Worm (Caenorhabditis elegans) whole organism, L3 larva: ENCODE results near the gene nhl-3.
"Not testable (repeated sequence)": the region's sequence is repeated elsewhere in the genome, so short reads cannot be mapped to it uniquely, and the experiment has no call there.

ENCODE experiments used
- aly-2 ChIP-seq: fragments of 150-350 bp; optimal IDR thresholded peaks from 2 replicates; lab custom pipeline; 2014; ENCODE audit warnings: missing biosample characterization, missing genetic modification characterization
- ceh-16 ChIP-seq: sonication (generic microtip); optimal IDR thresholded peaks from 2 replicates; lab custom pipeline; 2017; ENCODE audit warnings: missing biosample characterization, missing genetic modification characterization
- ceh-28 ChIP-seq: fragments of 150-350 bp; optimal IDR thresholded peaks from 2 replicates; lab custom pipeline; 2014; ENCODE audit warnings: missing biosample characterization, missing genetic modification reagents, missing genetic modification characterization
- ceh-82 ChIP-seq: fragments of 150-350 bp; optimal IDR thresholded peaks from 2 replicates; lab custom pipeline; 2014; ENCODE audit warnings: missing biosample characterization, missing genetic modification characterization
- daf-12 ChIP-seq: fragments of 150-350 bp; optimal IDR thresholded peaks from 2 replicates; lab custom pipeline; 2014; ENCODE audit warnings: missing biosample characterization, missing genetic modification reagents, missing genetic modification characterization
- egl-27 ChIP-seq: sonication (generic microtip); optimal IDR thresholded peaks from 4 replicates; lab custom pipeline; 2017; ENCODE audit warnings: missing biosample characterization, missing genetic modification reagents, missing genetic modification characterization
- elt-1 ChIP-seq: fragments of 150-350 bp; optimal IDR thresholded peaks from 2 replicates; lab custom pipeline; 2014; ENCODE audit warnings: missing biosample characterization, missing genetic modification characterization
- elt-2 ChIP-seq: sonication (generic microtip); optimal IDR thresholded peaks from 2 replicates; lab custom pipeline; 2016; ENCODE audit warnings: missing genetic modification reagents, mild to moderate bottlenecking, missing genetic modification characterization, missing compliant biosample characterization
- elt-3 ChIP-seq, 3 experiments: fragments of 150-350 bp in 1 of 3; sonication (generic microtip) in 2 of 3; optimal IDR thresholded peaks; 2 replicates in 2 of 3; 4 replicates in 1 of 3; lab custom pipeline; 2014 to 2017; ENCODE audit warnings: missing biosample characterization in 3 of 3, missing genetic modification characterization in 3 of 3
- fkh-10 ChIP-seq: sonication (generic microtip); optimal IDR thresholded peaks from 2 replicates; lab custom pipeline; 2017; ENCODE audit warnings: missing biosample characterization, missing genetic modification reagents, missing genetic modification characterization
- hmg-11 ChIP-seq: sonication (generic microtip); optimal IDR thresholded peaks from 2 replicates; lab custom pipeline; 2016; ENCODE audit warnings: missing genetic modification characterization, missing compliant biosample characterization
- lin-15B ChIP-seq: fragments of 150-350 bp; optimal IDR thresholded peaks from 2 replicates; lab custom pipeline; 2014; ENCODE audit warnings: missing biosample characterization, missing genetic modification characterization
- lin-39 ChIP-seq: fragments of 150-350 bp; optimal IDR thresholded peaks from 2 replicates; lab custom pipeline; 2018; ENCODE audit warnings: missing biosample characterization, missing genetic modification reagents, missing genetic modification characterization
- lsy-12 ChIP-seq: sonication (generic microtip); optimal IDR thresholded peaks from 2 replicates; lab custom pipeline; 2016; ENCODE audit warnings: mild to moderate bottlenecking, missing genetic modification characterization, missing compliant biosample characterization
- mdl-1 ChIP-seq: fragments of 150-350 bp; optimal IDR thresholded peaks from 2 replicates; lab custom pipeline; 2014; ENCODE audit warnings: missing biosample characterization, missing genetic modification characterization
- nfya-1 ChIP-seq: sonication (generic microtip); optimal IDR thresholded peaks from 2 replicates; lab custom pipeline; 2017; ENCODE audit warnings: missing genetic modification characterization, mild to moderate bottlenecking, missing compliant biosample characterization, antibody characterized with exemption, moderate library complexity; ENCODE audit not compliant: insufficient read depth
- nhr-11 ChIP-seq: fragments of 150-350 bp; optimal IDR thresholded peaks from 2 replicates; lab custom pipeline; 2014; ENCODE audit warnings: missing biosample characterization, missing genetic modification characterization
- nhr-12 ChIP-seq: fragments of 150-350 bp; optimal IDR thresholded peaks from 2 replicates; lab custom pipeline; 2014; ENCODE audit warnings: missing biosample characterization, missing genetic modification characterization
- nhr-23 ChIP-seq: fragments of 150-350 bp; optimal IDR thresholded peaks from 2 replicates; lab custom pipeline; 2014; ENCODE audit warnings: missing biosample characterization, missing genetic modification reagents, missing genetic modification characterization
- nhr-237 ChIP-seq: fragments of 150-350 bp; optimal IDR thresholded peaks from 2 replicates; lab custom pipeline; 2014; ENCODE audit warnings: missing biosample characterization, missing genetic modification characterization
- nhr-25 ChIP-seq: sonication (generic microtip); optimal IDR thresholded peaks from 2 replicates; lab custom pipeline; 2017; ENCODE audit warnings: missing biosample characterization, missing genetic modification characterization
- nhr-28 ChIP-seq: fragments of 150-350 bp; optimal IDR thresholded peaks from 2 replicates; lab custom pipeline; 2014; ENCODE audit warnings: missing biosample characterization, missing genetic modification characterization
- nhr-76 ChIP-seq: fragments of 150-350 bp; sonication (generic microtip); optimal IDR thresholded peaks from 5 replicates; lab custom pipeline; 2014; ENCODE audit warnings: missing biosample characterization, missing genetic modification characterization
- nhr-77 ChIP-seq: fragments of 150-350 bp; optimal IDR thresholded peaks from 2 replicates; lab custom pipeline; 2014; ENCODE audit warnings: missing biosample characterization, missing genetic modification characterization
- pha-4 ChIP-seq: fragments of 150-350 bp; optimal IDR thresholded peaks from 2 replicates; lab custom pipeline; 2014; ENCODE audit warnings: missing biosample characterization, missing genetic modification reagents, missing genetic modification characterization
- pqm-1 ChIP-seq: fragments of 150-350 bp; optimal IDR thresholded peaks from 2 replicates; lab custom pipeline; 2017; ENCODE audit warnings: missing biosample characterization, missing genetic modification characterization, inconsistent platforms
- skn-1 ChIP-seq: fragments of 150-350 bp; optimal IDR thresholded peaks from 2 replicates; lab custom pipeline; 2014; ENCODE audit warnings: missing biosample characterization, missing genetic modification characterization
- snpc-4 ChIP-seq: fragments of 150-350 bp; optimal IDR thresholded peaks from 2 replicates; lab custom pipeline; 2014; ENCODE audit warnings: missing biosample characterization, missing genetic modification characterization
- unc-39 ChIP-seq: sonication (generic microtip); optimal IDR thresholded peaks from 4 replicates; lab custom pipeline; 2017; ENCODE audit warnings: missing biosample characterization, missing genetic modification characterization
- unc-62 ChIP-seq: fragments of 150-350 bp; sonication (generic microtip); optimal IDR thresholded peaks from 4 replicates; lab custom pipeline; 2014; ENCODE audit warnings: missing biosample characterization, missing genetic modification reagents, missing genetic modification characterization
- ztf-11 ChIP-seq: fragments of 150-350 bp; optimal IDR thresholded peaks from 2 replicates; lab custom pipeline; 2014; ENCODE audit warnings: missing biosample characterization, missing genetic modification characterization
- ztf-4 ChIP-seq: fragments of 150-350 bp; optimal IDR thresholded peaks from 2 replicates; lab custom pipeline; 2014; ENCODE audit warnings: missing biosample characterization, missing genetic modification characterization

The nhl-3 gene

DNA sequence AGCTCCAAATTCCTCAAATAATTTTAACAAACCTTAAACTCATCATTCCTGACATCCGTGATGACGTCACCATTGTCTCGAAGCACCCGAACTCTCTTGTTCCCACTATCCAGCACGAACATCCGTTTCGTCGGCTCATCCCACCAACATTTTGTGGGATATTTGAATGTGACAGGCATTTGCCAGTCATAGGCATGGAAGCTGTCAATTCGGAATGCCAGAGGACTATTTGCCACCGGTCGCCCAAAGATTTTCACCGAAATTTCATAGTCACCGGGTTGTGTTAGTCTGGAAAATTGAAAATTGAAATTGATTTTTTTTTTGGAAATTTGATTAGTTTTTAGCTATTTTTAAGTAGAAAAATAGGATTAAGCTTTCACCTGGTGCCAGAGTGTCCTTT is 5.2 kb downstream of the nhl-3 start:
- TF ChIP-seq nhr-76 (tag; lab: Kevin White, UChicago) (no peak), lin-15B (tag; lab: Kevin White, UChicago) (no peak), aly-2 (tag; lab: Kevin White, UChicago) (no peak), lsy-12 (tag; lab: Kevin White, UChicago) (no peak), nfya-1 (no peak), ztf-4 (tag; lab: Kevin White, UChicago) (no peak), nhr-12 (tag; lab: Kevin White, UChicago) (no peak), daf-12 (no peak), nhr-77 (tag; lab: Kevin White, UChicago) (no peak), egl-27 (tag; lab: Kevin White, UChicago) (no peak), ztf-11 (tag; lab: Kevin White, UChicago) (no peak), elt-3 (tag; optimal IDR thresholded peaks at IDR 0.05; lab: Kevin White, UChicago) (no peak), pha-4 (tag; lab: Kevin White, UChicago) (no peak), fkh-10 (no peak), ceh-16 (no peak), skn-1 (tag; lab: Kevin White, UChicago) (no peak), unc-62 (GFP tag; lab: Kevin White, UChicago) (no peak), nhr-28 (no peak), nhr-237 (tag; lab: Kevin White, UChicago) (no peak), pqm-1 (no peak)

DNA sequence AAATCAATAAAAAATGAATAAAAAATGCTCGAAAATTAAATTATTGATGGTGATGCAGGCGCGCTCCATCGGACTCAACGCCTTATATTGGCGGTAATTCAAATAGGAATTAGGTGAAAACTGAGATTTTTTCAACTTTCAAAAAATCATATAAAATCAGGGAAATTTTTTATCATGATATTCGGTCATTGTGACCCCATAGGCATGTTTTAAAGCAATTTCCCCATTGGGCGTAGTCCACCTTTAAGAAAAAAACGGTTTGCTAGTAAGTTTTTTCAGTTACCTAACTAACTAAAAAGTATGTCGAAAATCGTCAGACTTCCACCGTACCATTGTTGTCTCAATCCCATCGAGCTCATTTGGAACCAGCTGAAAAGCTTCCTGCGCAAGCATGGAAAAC is 8.7 kb downstream of the nhl-3 start, which contains the start of gene W08F4.1:
TSS of gene W08F4.1 (plus strand) at position 301 of the 400 bp plus-strand sequence.
- TF ChIP-seq elt-1; nhr-23; egl-27 (tag; lab: Kevin White, UChicago): not testable (repeated sequence)
- TF ChIP-seq, all 47 proteins: peak for 0; not testable (repeated sequence) for 47

- TF ChIP-seq nhr-77 (tag; lab: Kevin White, UChicago) = no peak
Measured at ce11 chrII:591110-591509, 10.8 kb downstream of the nhl-3 start, which contains the start of gene W08F4.10. Gene W08F4.10 (minus strand): TSS chrII:591210.

ce11 chrII:587533-587932 is 14.4 kb downstream of the nhl-3 start, which contains the start of gene fbxb-34:
Gene fbxb-34 (plus strand): TSS chrII:587833.
- TF ChIP-seq pqm-1 (no peak), nhr-76 (tag; lab: Kevin White, UChicago) (no peak), hmg-11 (no peak), egl-27 (tag; lab: Kevin White, UChicago) (no peak), elt-1 (no peak), nhr-12 (tag; lab: Kevin White, UChicago) (no peak), ceh-82 (tag; lab: Kevin White, UChicago) (no peak), nhr-25 (tag; lab: Kevin White, UChicago) (no peak), unc-39 (tag; lab: Kevin White, UChicago) (no peak), lsy-12 (tag; lab: Kevin White, UChicago) (no peak), ztf-4 (tag; lab: Kevin White, UChicago) (no peak), pha-4 (tag; lab: Kevin White, UChicago) (no peak), nhr-28 (no peak), nhr-23 (no peak), elt-2 (no peak), unc-62 (GFP tag; lab: Kevin White, UChicago) (no peak), snpc-4 (tag; lab: Kevin White, UChicago) (no peak)

DNA sequence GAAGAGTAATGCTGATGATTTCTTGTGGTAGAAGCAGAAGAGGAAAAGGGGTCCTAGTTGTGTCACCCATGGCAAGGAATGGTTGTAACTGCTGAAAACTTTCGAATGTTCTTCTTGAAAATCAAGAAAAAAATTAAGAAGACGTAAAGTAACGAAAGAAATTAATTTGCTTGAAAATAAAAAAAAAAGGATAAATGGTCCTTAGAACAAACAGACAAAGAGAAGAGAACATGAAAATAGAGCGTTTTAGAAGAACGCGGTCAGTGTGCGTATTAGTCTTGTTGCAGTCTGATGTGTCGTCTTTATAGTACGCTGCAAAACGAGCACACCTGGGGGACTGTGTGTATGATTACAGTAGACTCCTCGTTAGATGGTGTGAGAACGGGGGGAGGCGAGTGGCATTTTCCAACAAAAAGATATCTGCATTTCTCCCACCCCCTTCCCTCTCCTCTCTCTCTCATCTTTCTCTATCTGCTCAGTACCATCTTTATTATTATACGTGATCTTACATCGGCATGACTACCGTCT is 17.5 kb downstream of the nhl-3 start, which contains the start of the genes W08F4.12 and W08F4.13:
TSS of gene W08F4.12 (minus strand) at position 101 of the 528 bp plus-strand sequence.
TSS of gene W08F4.13 (plus strand) at position 478 of the 528 bp plus-strand sequence.
- TF ChIP-seq lin-39 (tag; lab: Kevin White, UChicago) (no peak), nhr-76 (tag; lab: Kevin White, UChicago) (no peak), nhr-23 (no peak), ceh-16 (no peak), mdl-1 (no peak), ceh-28 (tag; lab: Kevin White, UChicago) (no peak), nhr-11 (tag; lab: Kevin White, UChicago) (no peak), pha-4 (tag; lab: Kevin White, UChicago) (no peak), aly-2 (tag; lab: Kevin White, UChicago) (no peak)
- TF ChIP-seq, all 47 proteins: peak for 0
